Fruit fly (Drosophila melanogaster) whole organism, prepupa: ENCODE data around the gene CG31109.

Experiments used
- fd59A ChIP-seq: fragments of 200-800 bp; sonication (Bioruptor generic); optimal IDR thresholded peaks from 2 replicates; lab custom pipeline; 2017; ENCODE audit warnings: missing biosample characterization, mild to moderate bottlenecking, missing genetic modification characterization, missing genetic modification reagents
- svp ChIP-seq: fragments of 200-800 bp; sonication (Bioruptor generic); peaks from one replicate; lab custom pipeline; 2016; ENCODE audit warnings: missing biosample characterization, missing genetic modification characterization

dm6 chr3R:25044816-25045551 is 9.5 kb downstream of the CG31109 start, which contains the start of gene 5PtaseI:
- TF ChIP-seq svp (GFP tag; lab: Kevin White, UChicago) = no peak
- no peak for TF ChIP-seq fd59A (GFP tag; lab: Kevin White, UChicago)
